Worm (Caenorhabditis elegans) whole organism, L1 larva: ENCODE results near the gene F59B10.5.

Experiments used
- C16A3.4 ChIP-seq: fragments of 150-350 bp; optimal IDR thresholded peaks from 2 replicates; lab custom pipeline; 2014; ENCODE audit warnings: missing biosample characterization, missing genetic modification characterization
- C34B4.2 ChIP-seq: sonication (generic microtip); optimal IDR thresholded peaks from 2 replicates; lab custom pipeline; 2017; ENCODE audit warnings: mild to moderate bottlenecking, missing genetic modification characterization, missing compliant biosample characterization
- Y116A8C.19 ChIP-seq: sonication (generic microtip); optimal IDR thresholded peaks from 2 replicates; lab custom pipeline; 2016; ENCODE audit warnings: missing compliant biosample characterization, missing genetic modification characterization, borderline replicate concordance
- aha-1 ChIP-seq: fragments of 150-350 bp; optimal IDR thresholded peaks from 2 replicates; lab custom pipeline; 2014; ENCODE audit warnings: missing biosample characterization, missing genetic modification characterization
- alr-1 ChIP-seq: fragments of 200-800 bp; sonication (Bioruptor generic); optimal IDR thresholded peaks from 2 replicates; lab custom pipeline; 2018; ENCODE audit warnings: borderline replicate concordance, mild to moderate bottlenecking, missing genetic modification characterization, missing compliant biosample characterization
- blmp-1 ChIP-seq: fragments of 150-350 bp; optimal IDR thresholded peaks from 2 replicates; lab custom pipeline; 2014; ENCODE audit warnings: missing biosample characterization, missing genetic modification characterization
- ceh-63 ChIP-seq: fragments of 200-800 bp; sonication (Bioruptor generic); optimal IDR thresholded peaks from 2 replicates; lab custom pipeline; 2018; ENCODE audit warnings: mild to moderate bottlenecking, missing genetic modification characterization, missing compliant biosample characterization
- ceh-8 ChIP-seq: fragments of 200-800 bp; sonication (Bioruptor generic); optimal IDR thresholded peaks from 2 replicates; lab custom pipeline; 2018; ENCODE audit warnings: mild to moderate bottlenecking, missing genetic modification characterization, moderate library complexity, missing compliant biosample characterization
- ceh-90 ChIP-seq: sonication (generic microtip); optimal IDR thresholded peaks from 2 replicates; lab custom pipeline; 2016; ENCODE audit warnings: missing genetic modification characterization, missing compliant biosample characterization
- dsc-1 ChIP-seq: sonication (generic microtip); optimal IDR thresholded peaks from 2 replicates; lab custom pipeline; 2016; ENCODE audit warnings: mild to moderate bottlenecking, missing genetic modification characterization, missing compliant biosample characterization
- efl-1 ChIP-seq, 4 experiments: fragments of 150-350 bp; optimal IDR thresholded peaks in 3 of 4; peaks in 1 of 4; 1 replicate in 1 of 4; 2 replicates in 3 of 4; lab custom pipeline; 2014; ENCODE audit warnings: missing biosample characterization in 2 of 4, missing genetic modification characterization in 2 of 4, missing genetic modification reagents in 2 of 4
- efl-3 ChIP-seq: fragments of 200-800 bp; sonication (Bioruptor generic); optimal IDR thresholded peaks from 2 replicates; lab custom pipeline; 2018; ENCODE audit warnings: mild to moderate bottlenecking, missing genetic modification characterization, missing compliant biosample characterization
- egl-13 ChIP-seq: sonication (generic microtip); optimal IDR thresholded peaks from 2 replicates; lab custom pipeline; 2016; ENCODE audit warnings: missing genotype, missing genetic modification reagents, missing genetic modification characterization, missing compliant biosample characterization
- egl-27 ChIP-seq, 2 experiments: fragments of 150-350 bp in 1 of 2; sonication (generic microtip); optimal IDR thresholded peaks; 3 replicates each; lab custom pipeline; 2017 to 2018; ENCODE audit warnings: missing biosample characterization in 2 of 2, missing genetic modification characterization in 2 of 2, missing genetic modification reagents in 2 of 2
- fkh-8 ChIP-seq: sonication (generic microtip); optimal IDR thresholded peaks from 2 replicates; lab custom pipeline; 2016; ENCODE audit warnings: mild to moderate bottlenecking, missing genetic modification characterization, missing compliant biosample characterization
- fos-1 ChIP-seq: fragments of 150-350 bp; optimal IDR thresholded peaks from 2 replicates; lab custom pipeline; 2014; ENCODE audit warnings: missing biosample characterization, missing genetic modification characterization
- hlh-17 ChIP-seq: fragments of 200-800 bp; sonication (Bioruptor generic); optimal IDR thresholded peaks from 2 replicates; lab custom pipeline; 2018; ENCODE audit warnings: missing genetic modification characterization, mild to moderate bottlenecking, missing compliant biosample characterization, moderate library complexity, borderline replicate concordance
- irx-1 ChIP-seq: sonication (generic microtip); optimal IDR thresholded peaks from 2 replicates; lab custom pipeline; 2016; ENCODE audit warnings: missing genetic modification characterization, missing compliant biosample characterization
- isw-1 ChIP-seq: fragments of 200-800 bp; sonication (Bioruptor generic); IDR thresholded peaks from 2 replicates; pipeline ENCODE4 v1.3.6; 2022; ENCODE audit warnings: missing genetic modification characterization, missing compliant biosample characterization
- jun-1 ChIP-seq: fragments of 150-350 bp; optimal IDR thresholded peaks from 2 replicates; lab custom pipeline; 2014; ENCODE audit warnings: missing biosample characterization, missing genetic modification reagents, missing genetic modification characterization
- lin-14 ChIP-seq: fragments of 200-800 bp; sonication (Bioruptor generic); optimal IDR thresholded peaks from 2 replicates; lab custom pipeline; 2018; ENCODE audit warnings: mild to moderate bottlenecking, missing genetic modification characterization, moderate library complexity, missing compliant biosample characterization
- lin-15B ChIP-seq: fragments of 150-350 bp; sonication (generic microtip); optimal IDR thresholded peaks from 3 replicates; lab custom pipeline; 2014; ENCODE audit warnings: missing biosample characterization, missing genetic modification characterization
- lin-35 ChIP-seq, 2 experiments: fragments of 150-350 bp; optimal IDR thresholded peaks; 2 replicates each; lab custom pipeline; 2014; ENCODE audit warnings: missing biosample characterization in 2 of 2, missing genetic modification characterization in 2 of 2, missing genetic modification reagents in 2 of 2
- lir-3 ChIP-seq: sonication (generic microtip); optimal IDR thresholded peaks from 2 replicates; lab custom pipeline; 2016; ENCODE audit warnings: mild to moderate bottlenecking, missing genetic modification characterization, moderate library complexity, missing compliant biosample characterization; ENCODE audit not compliant: poor library complexity
- mab-9 ChIP-seq: fragments of 200-800 bp; sonication (Bioruptor generic); IDR thresholded peaks from 2 replicates; pipeline ENCODE4 v1.3.6; 2022; ENCODE audit warnings: missing genetic modification reagents, missing genetic modification characterization, missing compliant biosample characterization
- mdl-1 ChIP-seq, 2 experiments: fragments of 150-350 bp; optimal IDR thresholded peaks; 2 replicates each; lab custom pipeline; 2014 to 2017; ENCODE audit warnings: missing biosample characterization in 2 of 2, missing genetic modification characterization in 2 of 2, inconsistent platforms in 1 of 2
- nhr-11 ChIP-seq: fragments of 150-350 bp; optimal IDR thresholded peaks from 2 replicates; lab custom pipeline; 2014; ENCODE audit warnings: missing biosample characterization, missing genetic modification characterization
- nhr-12 ChIP-seq: sonication (generic microtip); optimal IDR thresholded peaks from 2 replicates; lab custom pipeline; 2017; ENCODE audit warnings: missing biosample characterization, missing genetic modification characterization
- nhr-20 ChIP-seq: sonication (generic microtip); optimal IDR thresholded peaks from 2 replicates; lab custom pipeline; 2016; ENCODE audit warnings: mild to moderate bottlenecking, missing genetic modification characterization, missing compliant biosample characterization
- nhr-237 ChIP-seq: fragments of 150-350 bp; optimal IDR thresholded peaks from 2 replicates; lab custom pipeline; 2014; ENCODE audit warnings: missing biosample characterization, missing genetic modification characterization
- nhr-47 ChIP-seq: sonication (generic microtip); optimal IDR thresholded peaks from 2 replicates; lab custom pipeline; 2016; ENCODE audit warnings: mild to moderate bottlenecking, missing genetic modification characterization, moderate library complexity, missing compliant biosample characterization
- nhr-71 ChIP-seq: sonication (generic microtip); optimal IDR thresholded peaks from 2 replicates; lab custom pipeline; 2016; ENCODE audit warnings: mild to moderate bottlenecking, missing genetic modification characterization, moderate library complexity, missing compliant biosample characterization
- nhr-77 ChIP-seq: fragments of 150-350 bp; optimal IDR thresholded peaks from 2 replicates; lab custom pipeline; 2014; ENCODE audit warnings: missing biosample characterization, missing genetic modification characterization
- nhr-90 ChIP-seq: sonication (generic microtip); optimal IDR thresholded peaks from 2 replicates; lab custom pipeline; 2016; ENCODE audit warnings: mild to moderate bottlenecking, missing genetic modification characterization, missing compliant biosample characterization; ENCODE audit not compliant: poor library complexity
- pag-3 ChIP-seq: sonication (generic microtip); optimal IDR thresholded peaks from 2 replicates; lab custom pipeline; 2017; ENCODE audit warnings: missing genetic modification characterization, mild to moderate bottlenecking, missing compliant biosample characterization, antibody characterized with exemption, borderline replicate concordance; ENCODE audit not compliant: insufficient read depth
- pax-3 ChIP-seq: fragments of 200-800 bp; sonication (Bioruptor generic); optimal IDR thresholded peaks from 2 replicates; lab custom pipeline; 2018; ENCODE audit warnings: mild to moderate bottlenecking, missing genetic modification characterization, moderate library complexity, missing compliant biosample characterization
- pqm-1 ChIP-seq: sonication (generic microtip); optimal IDR thresholded peaks from 3 replicates; lab custom pipeline; 2017; ENCODE audit warnings: missing biosample characterization, missing genetic modification characterization
- skn-1 ChIP-seq: fragments of 150-350 bp; optimal IDR thresholded peaks from 2 replicates; lab custom pipeline; 2014; ENCODE audit warnings: missing biosample characterization, missing genetic modification characterization
- sox-4 ChIP-seq: sonication (generic microtip); optimal IDR thresholded peaks from 2 replicates; lab custom pipeline; 2016; ENCODE audit warnings: missing genetic modification characterization, missing compliant biosample characterization
- sup-37 ChIP-seq: fragments of 200-800 bp; sonication (Bioruptor generic); optimal IDR thresholded peaks from 2 replicates; lab custom pipeline; 2018; ENCODE audit warnings: mild to moderate bottlenecking, missing genetic modification characterization, missing compliant biosample characterization
- swsn-7 ChIP-seq: sonication (generic microtip); optimal IDR thresholded peaks from 2 replicates; lab custom pipeline; 2016; ENCODE audit warnings: missing genetic modification characterization, missing compliant biosample characterization
- tlp-1 ChIP-seq: fragments of 150-350 bp; optimal IDR thresholded peaks from 2 replicates; lab custom pipeline; 2014; ENCODE audit warnings: missing biosample characterization, missing genetic modification characterization
- unc-30 ChIP-seq: sonication (generic microtip); optimal IDR thresholded peaks from 2 replicates; lab custom pipeline; 2017; ENCODE audit warnings: missing biosample characterization, missing genetic modification characterization
- unc-62 ChIP-seq: fragments of 150-350 bp; optimal IDR thresholded peaks from 2 replicates; lab custom pipeline; 2014; ENCODE audit warnings: missing biosample characterization, missing genetic modification reagents, missing genetic modification characterization
- unc-86 ChIP-seq: sonication (generic microtip); optimal IDR thresholded peaks from 2 replicates; lab custom pipeline; 2016; ENCODE audit warnings: missing genetic modification characterization, missing compliant biosample characterization
- unc-98 ChIP-seq: fragments of 200-800 bp; sonication (Bioruptor generic); IDR thresholded peaks from 2 replicates; pipeline ENCODE4 v1.3.6; 2022; ENCODE audit warnings: missing genetic modification characterization, missing compliant biosample characterization
- vab-15 ChIP-seq: sonication (generic microtip); optimal IDR thresholded peaks from 2 replicates; lab custom pipeline; 2017; ENCODE audit warnings: missing genotype, mild to moderate bottlenecking, missing genetic modification characterization, missing compliant biosample characterization
- xbp-1 ChIP-seq: sonication (generic microtip); optimal IDR thresholded peaks from 2 replicates; lab custom pipeline; 2016; ENCODE audit warnings: missing genetic modification characterization, missing compliant biosample characterization
- zag-1 ChIP-seq: fragments of 150-350 bp; optimal IDR thresholded peaks from 2 replicates; lab custom pipeline; 2014; ENCODE audit warnings: missing biosample characterization, missing genetic modification characterization
- zip-4 ChIP-seq: fragments of 200-800 bp; sonication (Bioruptor generic); optimal IDR thresholded peaks from 2 replicates; lab custom pipeline; 2018; ENCODE audit warnings: mild to moderate bottlenecking, missing genetic modification characterization, moderate library complexity, missing compliant biosample characterization
- ztf-11 ChIP-seq, 2 experiments: sonication (generic microtip); optimal IDR thresholded peaks; 2 replicates each; lab custom pipeline; 2016 to 2017; ENCODE audit warnings: missing genetic modification characterization in 2 of 2, missing biosample characterization in 1 of 2, missing compliant biosample characterization in 1 of 2

F59B10.5 gene

DNA sequence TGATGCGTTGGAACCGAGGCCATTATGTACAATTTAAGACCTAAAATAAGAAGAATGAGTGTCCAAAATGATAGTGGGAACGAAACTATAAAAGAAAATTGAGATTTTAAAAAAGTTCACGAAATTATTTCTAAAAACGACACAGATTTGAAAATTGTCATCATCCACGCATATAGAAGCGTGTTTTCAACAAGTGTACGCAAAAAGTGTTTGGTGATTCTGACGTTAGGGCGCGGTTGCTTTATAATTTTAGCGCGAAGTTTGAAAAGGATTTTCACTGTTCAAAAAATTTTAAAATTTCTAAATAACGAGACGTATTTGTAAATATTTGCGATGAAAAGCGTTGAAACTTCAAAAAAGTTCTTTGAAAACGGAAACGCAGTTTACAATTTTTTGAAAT is 39.9 kb upstream of the F59B10.5 start, which contains the start of gene cdc-48.1 (continued):
- TF ChIP-seq efl-1 (optimal IDR thresholded peaks at IDR 0.05; lab: Kevin White, UChicago), result peak; percentile 100
- TF ChIP-seq efl-1 (GFP tag; optimal IDR thresholded peaks at IDR 0.05 in 1 of 2; lab: Kevin White, UChicago), result peak; percentile 100
- peak; percentile 100 for TF ChIP-seq lin-15B (tag; lab: Kevin White, UChicago)
- peak; percentile 100 for TF ChIP-seq C16A3.4 (tag; lab: Kevin White, UChicago)
- TF ChIP-seq pag-3 (tag; lab: Kevin White, UChicago), result peak; percentile 91
- TF ChIP-seq tlp-1 (tag; lab: Kevin White, UChicago), result no peak
- TF ChIP-seq egl-13, result peak; percentile 100
- peak; percentile 100 for TF ChIP-seq xbp-1 (tag; lab: Kevin White, UChicago)
- peak; percentile 24 for TF ChIP-seq Y116A8C.19 (tag; lab: Kevin White, UChicago)
- TF ChIP-seq sup-37 (GFP tag; lab: Kevin White, UChicago), result peak; percentile 99
- TF ChIP-seq hlh-17 (GFP tag; lab: Kevin White, UChicago), result no peak
- peak; percentile 82 to 99 for TF ChIP-seq mdl-1 (tag; optimal IDR thresholded peaks at IDR 0.05; lab: Kevin White, UChicago)
- TF ChIP-seq jun-1, result peak; percentile 99
- TF ChIP-seq unc-62 (GFP tag; lab: Kevin White, UChicago), result peak; percentile 100
- TF ChIP-seq nhr-12 (tag; lab: Kevin White, UChicago), result peak; percentile 72
- TF ChIP-seq nhr-237 (tag; lab: Kevin White, UChicago), result peak; percentile 100
- TF ChIP-seq alr-1 (tag; lab: Kevin White, UChicago), result no peak
- TF ChIP-seq ceh-63 (GFP tag; lab: Kevin White, UChicago), result peak; percentile 91
- TF ChIP-seq sox-4, result peak; percentile 98
- peak; percentile 100 for TF ChIP-seq fos-1 (tag; lab: Kevin White, UChicago)
- peak; percentile 68 for TF ChIP-seq ceh-90 (tag; lab: Kevin White, UChicago)
- peak in 1 of 2 experiments; percentile 98 for TF ChIP-seq ztf-11 (tag; optimal IDR thresholded peaks at IDR 0.05; lab: Kevin White, UChicago)
- TF ChIP-seq fkh-8, result peak; percentile 100
- TF ChIP-seq egl-27 (tag; optimal IDR thresholded peaks at IDR 0.05; lab: Kevin White, UChicago), result peak; percentile 90 to 100
- TF ChIP-seq blmp-1 (tag; lab: Kevin White, UChicago), result peak; percentile 95
- peak; percentile 94 for TF ChIP-seq C34B4.2 (tag; lab: Kevin White, UChicago)
- peak; percentile 100 for TF ChIP-seq unc-86 (tag; lab: Kevin White, UChicago)
- peak; percentile 98 for TF ChIP-seq lir-3
- peak; percentile 99 for TF ChIP-seq ceh-8 (GFP tag; lab: Kevin White, UChicago)
- TF ChIP-seq irx-1 (tag; lab: Kevin White, UChicago), result peak; percentile 99
- peak; percentile 100 for TF ChIP-seq nhr-71 (tag; lab: Kevin White, UChicago)
- TF ChIP-seq pqm-1 (tag; lab: Kevin White, UChicago), result peak; percentile 83
- TF ChIP-seq skn-1 (tag; lab: Kevin White, UChicago), result peak; percentile 100
- TF ChIP-seq mab-9, result peak; percentile 99
- TF ChIP-seq nhr-20 (tag; lab: Kevin White, UChicago), result peak; percentile 100
- peak; percentile 100 for TF ChIP-seq nhr-11 (tag; lab: Kevin White, UChicago)
- TF ChIP-seq isw-1 (GFP tag; lab: Robert Waterston, UW), result peak; percentile 100
- peak; percentile 100 for TF ChIP-seq nhr-90 (tag; lab: Kevin White, UChicago)
- peak; percentile 100 for TF ChIP-seq lin-35 (GFP tag; optimal IDR thresholded peaks at IDR 0.05; lab: Kevin White, UChicago)
- peak; percentile 100 for TF ChIP-seq nhr-47 (tag; lab: Kevin White, UChicago)
- TF ChIP-seq pax-3, result peak; percentile 99
- peak; percentile 97 for TF ChIP-seq aha-1 (tag; lab: Kevin White, UChicago)
- peak; percentile 88 for TF ChIP-seq efl-3 (GFP tag; lab: Kevin White, UChicago)
- TF ChIP-seq nhr-77 (tag; lab: Kevin White, UChicago), result peak; percentile 100
- TF ChIP-seq unc-30 (tag; lab: Kevin White, UChicago), result peak; percentile 99
- TF ChIP-seq swsn-7, result peak; percentile 100
- peak; percentile 100 for TF ChIP-seq vab-15 (tag; lab: Kevin White, UChicago)
- peak; percentile 96 for TF ChIP-seq zip-4 (GFP tag; lab: Kevin White, UChicago)
- peak; percentile 100 for TF ChIP-seq lin-14 (GFP tag; lab: Kevin White, UChicago)
- peak; percentile 95 for TF ChIP-seq unc-98
- peak; percentile 100 for TF ChIP-seq dsc-1 (tag; lab: Kevin White, UChicago)
- TF ChIP-seq zag-1 (tag; lab: Kevin White, UChicago), result peak; percentile 100
